Fruit fly (Drosophila melanogaster) whole organism, embryonic: ENCODE measurements around the gene side-IV.

Source experiments
- Atf6 ChIP-seq: fragments of 200-800 bp; sonication (Bioruptor generic); IDR thresholded peaks from 2 replicates; pipeline ENCODE4 v1.3.6; 2022; ENCODE audit warnings: missing biosample characterization, missing genetic modification characterization
- Awh ChIP-seq: fragments of 200-800 bp; sonication (Bioruptor generic); IDR thresholded peaks from 2 replicates; pipeline ENCODE4, ENCODE4 v1.3.6; 2022; ENCODE audit warnings: missing biosample characterization, missing genetic modification characterization
- BEAF-32 ChIP-seq: fragments of 200-800 bp; sonication (Bioruptor generic); optimal IDR thresholded peaks from 3 replicates; lab custom pipeline; 2017; ENCODE audit warnings: missing biosample characterization, missing genetic modification characterization, mild to moderate bottlenecking, moderate library complexity, missing genetic modification reagents
- CG11085 ChIP-seq: fragments of 200-800 bp; sonication (Bioruptor generic); IDR thresholded peaks from 2 replicates; pipeline ENCODE4 v1.3.6; 2022; ENCODE audit warnings: missing biosample characterization, missing genetic modification characterization
- CG11723 ChIP-seq: fragments of 200-800 bp; sonication (Bioruptor generic); optimal IDR thresholded peaks from 2 replicates; lab custom pipeline; 2017; ENCODE audit warnings: missing biosample characterization, mild to moderate bottlenecking, missing genetic modification characterization
- CG14667 ChIP-seq: fragments of 200-800 bp; sonication (Bioruptor generic); IDR thresholded peaks from 2 replicates; pipeline ENCODE4 v1.3.6; 2022; ENCODE audit warnings: missing biosample characterization, missing genetic modification characterization
- CG14965 ChIP-seq: fragments of 200-800 bp; sonication (Bioruptor generic); optimal IDR thresholded peaks from 2 replicates; lab custom pipeline; 2016; ENCODE audit warnings: missing biosample characterization, missing genetic modification characterization, borderline replicate concordance
- CG17359 ChIP-seq: fragments of 200-800 bp; sonication (Bioruptor generic); optimal IDR thresholded peaks from 3 replicates; lab custom pipeline; 2018; ENCODE audit warnings: missing biosample characterization, mild to moderate bottlenecking, missing genetic modification characterization, moderate library complexity
- CG18011 ChIP-seq: fragments of 200-800 bp; sonication (Bioruptor generic); optimal IDR thresholded peaks from 2 replicates; lab custom pipeline; 2017; ENCODE audit warnings: missing biosample characterization, missing genetic modification characterization, mild to moderate bottlenecking, moderate library complexity, missing genotype
- CG33213 ChIP-seq: fragments of 200-800 bp; sonication (Bioruptor generic); optimal IDR thresholded peaks from 3 replicates; lab custom pipeline; 2016; ENCODE audit warnings: missing biosample characterization, missing genetic modification characterization
- CG34422 ChIP-seq: fragments of 200-800 bp; sonication (Bioruptor generic); IDR thresholded peaks from 3 replicates; pipeline ENCODE4 v1.3.6; 2022; ENCODE audit warnings: missing biosample characterization, missing genetic modification characterization
- CG3847 ChIP-seq: fragments of 200-800 bp; sonication (Bioruptor generic); IDR thresholded peaks from 2 replicates; pipeline ENCODE4 v1.3.6; 2022; ENCODE audit warnings: missing biosample characterization, missing genetic modification characterization
- CG3995 ChIP-seq: fragments of 200-800 bp; sonication (Bioruptor generic); optimal IDR thresholded peaks from 3 replicates; lab custom pipeline; 2016; ENCODE audit warnings: missing biosample characterization, missing genetic modification characterization
- CG6654 ChIP-seq: fragments of 200-800 bp; sonication (Bioruptor generic); optimal IDR thresholded peaks from 2 replicates; lab custom pipeline; 2017; ENCODE audit warnings: missing biosample characterization, mild to moderate bottlenecking, missing genetic modification characterization
- CG6683 ChIP-seq: fragments of 200-800 bp; sonication (Bioruptor generic); optimal IDR thresholded peaks from 2 replicates; lab custom pipeline; 2017; ENCODE audit warnings: missing biosample characterization, mild to moderate bottlenecking, missing genetic modification characterization, missing genetic modification reagents
- CG7839 ChIP-seq: fragments of 200-800 bp; sonication (Bioruptor generic); optimal IDR thresholded peaks from 3 replicates; lab custom pipeline; 2018; ENCODE audit warnings: missing biosample characterization, mild to moderate bottlenecking, missing genetic modification characterization, moderate library complexity
- CG8281 ChIP-seq: fragments of 200-800 bp; sonication (Bioruptor generic); optimal IDR thresholded peaks from 2 replicates; lab custom pipeline; 2018; ENCODE audit warnings: missing biosample characterization, mild to moderate bottlenecking, missing genetic modification characterization, moderate library complexity
- CG8765 ChIP-seq: fragments of 200-800 bp; sonication (Bioruptor generic); IDR thresholded peaks from 2 replicates; pipeline ENCODE4 v1.3.6; 2022; ENCODE audit warnings: missing biosample characterization, missing genetic modification characterization
- CG9876 ChIP-seq: fragments of 200-800 bp; sonication (Bioruptor generic); optimal IDR thresholded peaks from 2 replicates; lab custom pipeline; 2016; ENCODE audit warnings: missing biosample characterization, missing genetic modification characterization
- Camta ChIP-seq: fragments of 200-800 bp; sonication (Bioruptor generic); optimal IDR thresholded peaks from 2 replicates; lab custom pipeline; 2016; ENCODE audit warnings: missing biosample characterization, missing genetic modification characterization
- Dll ChIP-seq: fragments of 200-800 bp; sonication (Bioruptor generic); IDR thresholded peaks from 4 replicates; pipeline ENCODE4 v1.3.6; 2022; ENCODE audit warnings: missing biosample characterization, missing genetic modification characterization; ENCODE audit not compliant: partially characterized antibody
- Doc3 ChIP-seq: fragments of 200-800 bp; sonication (Bioruptor generic); IDR thresholded peaks from 3 replicates; pipeline ENCODE4 v1.3.6; 2022; ENCODE audit warnings: missing biosample characterization, missing genetic modification characterization; ENCODE audit not compliant: partially characterized antibody
- Dp ChIP-seq: fragments of 200-800 bp; sonication (Bioruptor generic); optimal IDR thresholded peaks from 2 replicates; lab custom pipeline; 2018; ENCODE audit warnings: missing biosample characterization, mild to moderate bottlenecking, missing genetic modification characterization, moderate library complexity
- H2.0 ChIP-seq: fragments of 200-800 bp; sonication (Bioruptor generic); IDR thresholded peaks from 2 replicates; pipeline ENCODE4 v1.3.6; 2022; ENCODE audit warnings: missing biosample characterization, missing genetic modification characterization
- Hand ChIP-seq: fragments of 200-800 bp; sonication (Bioruptor generic); optimal IDR thresholded peaks from 2 replicates; lab custom pipeline; 2017; ENCODE audit warnings: mild to moderate bottlenecking, missing biosample characterization, missing genetic modification reagents, missing genetic modification characterization
- NK7.1 ChIP-seq: fragments of 200-800 bp; sonication (Bioruptor generic); optimal IDR thresholded peaks from 3 replicates; lab custom pipeline; 2016; ENCODE audit warnings: missing biosample characterization, missing genetic modification characterization
- NfI ChIP-seq: fragments of 200-800 bp; sonication (Bioruptor generic); optimal IDR thresholded peaks from 3 replicates; lab custom pipeline; 2018; ENCODE audit warnings: missing biosample characterization, mild to moderate bottlenecking, missing genetic modification characterization, moderate library complexity
- Ptx1 ChIP-seq: fragments of 200-800 bp; sonication (Bioruptor generic); IDR thresholded peaks from 2 replicates; pipeline ENCODE4 v1.3.6; 2022; ENCODE audit warnings: missing biosample characterization, missing genetic modification characterization
- Six4 ChIP-seq: fragments of 200-800 bp; sonication (Bioruptor generic); optimal IDR thresholded peaks from 2 replicates; lab custom pipeline; 2016; ENCODE audit warnings: missing biosample characterization, missing genetic modification characterization
- Spps ChIP-seq: fragments of 200-800 bp; sonication (Bioruptor generic); optimal IDR thresholded peaks from 2 replicates; lab custom pipeline; 2018; ENCODE audit warnings: missing biosample characterization, mild to moderate bottlenecking, missing genetic modification characterization
- Ssrp ChIP-seq: fragments of 200-800 bp; sonication (Bioruptor generic); optimal IDR thresholded peaks from 2 replicates; lab custom pipeline; 2018; ENCODE audit warnings: missing biosample characterization, mild to moderate bottlenecking, missing genetic modification characterization, moderate library complexity
- Stat92E ChIP-seq, 3 experiments: fragments of >200 bp in 2 of 3; fragments of 200-800 bp in 1 of 3; sonication (Bioruptor generic) in 1 of 3; optimal IDR thresholded peaks; 2 replicates each; lab custom pipeline; 2017 to 2019; ENCODE audit warnings: missing biosample characterization in 3 of 3, missing genetic modification characterization in 3 of 3, mild to moderate bottlenecking in 1 of 3, moderate library complexity in 1 of 3
- TFAM ChIP-seq: fragments of 200-800 bp; sonication (Bioruptor generic); optimal IDR thresholded peaks from 2 replicates; lab custom pipeline; 2017; ENCODE audit warnings: missing biosample characterization, missing genetic modification characterization, inconsistent platforms
- dmrt11E ChIP-seq: fragments of 200-800 bp; sonication (Bioruptor generic); optimal IDR thresholded peaks from 3 replicates; lab custom pipeline; 2018; ENCODE audit warnings: missing biosample characterization, mild to moderate bottlenecking, missing genetic modification characterization, moderate library complexity
- ems ChIP-seq: fragments of 200-800 bp; sonication (Bioruptor generic); optimal IDR thresholded peaks from 3 replicates; lab custom pipeline; 2016; ENCODE audit warnings: missing biosample characterization, missing genetic modification characterization
- fd64A ChIP-seq: fragments of 200-800 bp; sonication (Bioruptor generic); optimal IDR thresholded peaks from 3 replicates; lab custom pipeline; 2018; ENCODE audit warnings: missing biosample characterization, mild to moderate bottlenecking, missing genetic modification characterization
- ftz-f1 ChIP-seq: fragments of 200-800 bp; sonication (Bioruptor generic); optimal IDR thresholded peaks from 2 replicates; lab custom pipeline; 2016; ENCODE audit warnings: missing biosample characterization, missing genetic modification characterization
- jing ChIP-seq: fragments of 200-800 bp; sonication (Bioruptor generic); optimal IDR thresholded peaks from 2 replicates; lab custom pipeline; 2018; ENCODE audit warnings: missing biosample characterization, mild to moderate bottlenecking, missing genetic modification characterization
- kay ChIP-seq: fragments of 200-800 bp; sonication (Bioruptor generic); optimal IDR thresholded peaks from 2 replicates; lab custom pipeline; 2016; ENCODE audit warnings: missing biosample characterization, missing genetic modification characterization
- kni ChIP-seq: fragments of 200-800 bp; sonication (Bioruptor generic); optimal IDR thresholded peaks from 3 replicates; lab custom pipeline; 2017; ENCODE audit warnings: mild to moderate bottlenecking, missing biosample characterization, missing genetic modification reagents, missing genetic modification characterization
- otp ChIP-seq: fragments of 200-800 bp; sonication (Bioruptor generic); IDR thresholded peaks from 3 replicates; pipeline ENCODE4, ENCODE4 v1.3.6; 2022; ENCODE audit warnings: missing biosample characterization, missing genetic modification characterization
- peb ChIP-seq: fragments of 200-800 bp; sonication (Bioruptor generic); IDR thresholded peaks from 2 replicates; pipeline ENCODE4 v1.3.6; 2022; ENCODE audit warnings: missing biosample characterization, missing genetic modification characterization
- pnt ChIP-seq: fragments of 200-800 bp; sonication (Bioruptor generic); optimal IDR thresholded peaks from 3 replicates; lab custom pipeline; 2016; ENCODE audit warnings: missing biosample characterization, missing genetic modification characterization
- psq ChIP-seq: fragments of 200-800 bp; sonication (Bioruptor generic); optimal IDR thresholded peaks from 2 replicates; lab custom pipeline; 2017; ENCODE audit warnings: missing biosample characterization, missing genetic modification characterization
- row ChIP-seq: fragments of 200-800 bp; sonication (Bioruptor generic); IDR thresholded peaks from 3 replicates; pipeline ENCODE4 v1.3.6; 2022; ENCODE audit warnings: missing biosample characterization, missing genetic modification characterization
- slbo ChIP-seq: fragments of 200-800 bp; sonication (Bioruptor generic); IDR thresholded peaks from 2 replicates; pipeline ENCODE4 v1.3.6; 2022; ENCODE audit warnings: missing biosample characterization, missing genetic modification characterization
- sqz ChIP-seq: fragments of 200-800 bp; sonication (Bioruptor generic); optimal IDR thresholded peaks from 3 replicates; lab custom pipeline; 2018; ENCODE audit warnings: missing biosample characterization, mild to moderate bottlenecking, missing genetic modification characterization
- tgo ChIP-seq: fragments of 200-800 bp; sonication (Bioruptor generic); IDR thresholded peaks from 3 replicates; pipeline ENCODE4 v1.3.6; 2022; ENCODE audit warnings: missing biosample characterization, missing genetic modification characterization
- tin ChIP-seq: fragments of 200-800 bp; sonication (Bioruptor generic); optimal IDR thresholded peaks from 3 replicates; lab custom pipeline; 2016; ENCODE audit warnings: missing biosample characterization, missing genetic modification characterization
- tio ChIP-seq: fragments of 200-800 bp; sonication (Bioruptor generic); optimal IDR thresholded peaks from 2 replicates; lab custom pipeline; 2017; ENCODE audit warnings: missing biosample characterization, missing genetic modification characterization, inconsistent platforms
- unpg ChIP-seq: fragments of 200-800 bp; sonication (Bioruptor generic); optimal IDR thresholded peaks from 3 replicates; lab custom pipeline; 2018; ENCODE audit warnings: missing biosample characterization, mild to moderate bottlenecking, missing genetic modification characterization, moderate library complexity

side-IV gene

dm6 chr3R:13433623-13434022, 16.8 kb upstream of the side-IV start (continued):
- no peak for TF ChIP-seq kni (GFP tag; lab: Kevin White, UChicago)
- peak; percentile 69 for TF ChIP-seq Awh (GFP tag; lab: Robert Waterston, UW)
- TF ChIP-seq CG7839 (tag; lab: Kevin White, UChicago) = peak; percentile 71
- TF ChIP-seq CG14667 (GFP tag; lab: Robert Waterston, UW) = no peak
- peak; percentile 35 for TF ChIP-seq CG3995 (GFP tag; lab: Kevin White, UChicago)
- peak; percentile 78 for TF ChIP-seq slbo (GFP tag; lab: Robert Waterston, UW)
- TF ChIP-seq CG18011 = peak; percentile 75
- peak; percentile 60 for TF ChIP-seq Hand (GFP tag; lab: Kevin White, UChicago)
- TF ChIP-seq Doc3 (GFP tag; lab: Robert Waterston, UW) = no peak
- peak; percentile 66; the same call in 2 of the 3 replicates for TF ChIP-seq tgo (GFP tag; lab: Robert Waterston, UW)
- peak; percentile 46; the same call in 1 of the 2 replicates for TF ChIP-seq CG3847 (GFP tag; lab: Robert Waterston, UW)
- TF ChIP-seq sqz (GFP tag; lab: Kevin White, UChicago) = peak; percentile 42
- peak; percentile 26 for TF ChIP-seq CG6683 (GFP tag; lab: Kevin White, UChicago)
- TF ChIP-seq unpg = peak; percentile 93
- TF ChIP-seq CG9876 (GFP tag; lab: Kevin White, UChicago) = no peak
- TF ChIP-seq Dp (GFP tag; lab: Kevin White, UChicago) = no peak
- no peak for TF ChIP-seq pnt
- TF ChIP-seq Dll (GFP tag; lab: Robert Waterston, UW) = no peak
- peak; percentile 86 for TF ChIP-seq Ssrp (tag; lab: Kevin White, UChicago)
- peak; percentile 42 for TF ChIP-seq Six4 (GFP tag; lab: Kevin White, UChicago)
- peak; percentile 60 for TF ChIP-seq CG8281 (tag; lab: Kevin White, UChicago)
- TF ChIP-seq dmrt11E = peak; percentile 87
- peak; percentile 32 for TF ChIP-seq tin (GFP tag; lab: Kevin White, UChicago)
- no peak for TF ChIP-seq NK7.1
- TF ChIP-seq TFAM = no peak
- TF ChIP-seq H2.0 = peak; percentile 83
- TF ChIP-seq otp (GFP tag; lab: Robert Waterston, UW) = peak; percentile 81
- no peak for TF ChIP-seq ftz-f1
- TF ChIP-seq fd64A (GFP tag; lab: Kevin White, UChicago) = peak; percentile 31
- TF ChIP-seq CG11723 (GFP tag; lab: Kevin White, UChicago) = peak; percentile 78
- TF ChIP-seq tio (GFP tag; lab: Kevin White, UChicago) = peak; percentile 85
- peak; percentile 71 for TF ChIP-seq jing (GFP tag; lab: Kevin White, UChicago)
- TF ChIP-seq BEAF-32 (GFP tag; lab: Kevin White, UChicago) = no peak
- TF ChIP-seq CG8765 = no peak
- TF ChIP-seq CG14965 (GFP tag; lab: Kevin White, UChicago) = no peak
- peak; percentile 59 for TF ChIP-seq Spps (tag; lab: Kevin White, UChicago)
- TF ChIP-seq Camta (GFP tag; lab: Kevin White, UChicago) = peak; percentile 61
- TF ChIP-seq kay = peak; percentile 23
- TF ChIP-seq Stat92E (GFP tag; optimal IDR thresholded peaks at IDR 0.05; lab: Kevin White, UChicago) = no peak
- TF ChIP-seq peb (GFP tag; lab: Robert Waterston, UW) = no peak
- peak; percentile 2 for TF ChIP-seq CG6654
- no peak for TF ChIP-seq CG11085 (GFP tag; lab: Robert Waterston, UW)
- TF ChIP-seq NfI (GFP tag; lab: Kevin White, UChicago) = peak; percentile 89
- peak; percentile 70 for TF ChIP-seq CG17359 (tag; lab: Kevin White, UChicago)
- TF ChIP-seq Ptx1 (GFP tag; lab: Robert Waterston, UW) = peak; percentile 62
- TF ChIP-seq psq (GFP tag; lab: Kevin White, UChicago) = peak; percentile 53
- TF ChIP-seq Atf6 (GFP tag; lab: Robert Waterston, UW) = peak; percentile 85
- no peak for TF ChIP-seq CG33213 (GFP tag; lab: Kevin White, UChicago)
- peak; percentile 57; the same call in 1 of the 3 replicates for TF ChIP-seq CG34422 (GFP tag; lab: Robert Waterston, UW)
- peak; percentile 87 for TF ChIP-seq row (GFP tag; lab: Robert Waterston, UW)
- TF ChIP-seq ems (GFP tag; lab: Kevin White, UChicago) = no peak
